Fruit fly (Drosophila melanogaster): ENCODE results near the gene CG11590.
A peak's percentile ranks its signal among the peaks of the same experiment; 100 is the strongest.

Gene CG11590

dm6 chrX:14208426-14209208, 8.6 kb downstream of the CG11590 start (continued):
- no peak for TF ChIP-seq CG10321 (GFP tag; IDR thresholded peaks at IDR 0.05)
- TF ChIP-seq Hr78 (GFP tag; optimal IDR thresholded peaks at IDR 0.05) = peak in 1 of 2 experiments; percentile 0
- TF ChIP-seq CG6654 (GFP tag; optimal IDR thresholded peaks at IDR 0.05) = no peak
- no peak for TF ChIP-seq Sin3A (optimal IDR thresholded peaks at IDR 0.05)
- no peak for TF ChIP-seq Dfd (GFP tag; optimal IDR thresholded peaks at IDR 0.05)
- TF ChIP-seq CG1233 (GFP tag; optimal IDR thresholded peaks at IDR 0.05) = peak; percentile 63
- TF ChIP-seq GATAe (GFP tag; conservative IDR thresholded peaks at IDR 0.05) = peak; percentile 88
- TF ChIP-seq B-H2 (GFP tag; optimal IDR thresholded peaks at IDR 0.05) = no peak
- peak; percentile 17 for TF ChIP-seq CG18764 (GFP tag; optimal IDR thresholded peaks at IDR 0.05)
- TF ChIP-seq lmd (GFP tag; IDR thresholded peaks at IDR 0.05) = peak; percentile 24
- no peak for TF ChIP-seq CG13123 (GFP tag; optimal IDR thresholded peaks at IDR 0.05)
- TF ChIP-seq CG6765 (GFP tag; optimal IDR thresholded peaks at IDR 0.05) = peak; percentile 49
- TF ChIP-seq zfh1 (GFP tag; IDR thresholded peaks at IDR 0.05) = peak; percentile 60; the same call in 2 of the 3 replicates
- TF ChIP-seq Sox100B (GFP tag; optimal IDR thresholded peaks at IDR 0.05) = peak; percentile 78
- peak; percentile 27 for TF ChIP-seq CG15514 (GFP tag; optimal IDR thresholded peaks at IDR 0.05)
- no peak for TF ChIP-seq tx (GFP tag; optimal IDR thresholded peaks at IDR 0.05)
- TF ChIP-seq cg (GFP tag; optimal IDR thresholded peaks at IDR 0.05) = peak; percentile 63
- TF ChIP-seq gsb-n (tag; optimal IDR thresholded peaks at IDR 0.05) = peak; percentile 47
- no peak for TF ChIP-seq pfk (GFP tag; optimal IDR thresholded peaks at IDR 0.05)
- TF ChIP-seq Sry-δ (GFP tag; optimal IDR thresholded peaks at IDR 0.05) = peak; percentile 2
- TF ChIP-seq PHDP (tag; optimal IDR thresholded peaks at IDR 0.05) = peak; percentile 63
- peak; percentile 41; the same call in 1 of the 3 replicates for TF ChIP-seq CG34224 (GFP tag; IDR thresholded peaks at IDR 0.05; ENCODE audit: partially characterized antibody)
- TF ChIP-seq CG32772 (GFP tag; IDR thresholded peaks at IDR 0.05) = peak; percentile 53
- peak; percentile 50 for TF ChIP-seq NfI (GFP tag; optimal IDR thresholded peaks at IDR 0.05)
- TF ChIP-seq kah (GFP tag; optimal IDR thresholded peaks at IDR 0.05) = peak; percentile 49
- TF ChIP-seq CG17612 (GFP tag; IDR thresholded peaks at IDR 0.05) = no peak
- TF ChIP-seq Camta (GFP tag; optimal IDR thresholded peaks at IDR 0.05) = peak; percentile 5
- peak; percentile 17; the same call in 1 of the 3 replicates for TF ChIP-seq row (GFP tag; IDR thresholded peaks at IDR 0.05)
- TF ChIP-seq zen (tag; optimal IDR thresholded peaks at IDR 0.05) = peak; percentile 19
- no peak for TF ChIP-seq Usf (GFP tag; optimal IDR thresholded peaks at IDR 0.05)
- peak; percentile 43 for TF ChIP-seq nau (GFP tag; optimal IDR thresholded peaks at IDR 0.05)
- peak; percentile 42; the same call in 1 of the 2 replicates for TF ChIP-seq CG10366 (GFP tag; IDR thresholded peaks at IDR 0.05)
- TF ChIP-seq sens-2 (GFP tag; IDR thresholded peaks at IDR 0.05) = peak; percentile 51; the same call in 1 of the 2 replicates
- TF ChIP-seq pum (GFP tag; optimal IDR thresholded peaks at IDR 0.05) = peak; percentile 46
- TF ChIP-seq CG2129 (GFP tag; IDR thresholded peaks at IDR 0.05; ENCODE audit: partially characterized antibody) = no peak
- peak; percentile 90 for TF ChIP-seq ci (GFP tag; IDR thresholded peaks at IDR 0.05)
- TF ChIP-seq ind (GFP tag; optimal IDR thresholded peaks at IDR 0.05) = peak; percentile 46
- TF ChIP-seq Opbp (GFP tag; IDR thresholded peaks at IDR 0.05; ENCODE audit: partially characterized antibody) = no peak
- peak; percentile 68 for TF ChIP-seq gcm (GFP tag; optimal IDR thresholded peaks at IDR 0.05)
- TF ChIP-seq Side (GFP tag; optimal IDR thresholded peaks at IDR 0.05) = peak; percentile 21
- TF ChIP-seq chn (GFP tag; optimal IDR thresholded peaks at IDR 0.05) = peak; percentile 30
- TF ChIP-seq MESR4 (GFP tag; optimal IDR thresholded peaks at IDR 0.05) = no peak
- no peak for TF ChIP-seq fd3F (GFP tag; optimal IDR thresholded peaks at IDR 0.05)
- no peak for TF ChIP-seq Poxn (GFP tag; IDR thresholded peaks at IDR 0.05)
- TF ChIP-seq CG17385 (GFP tag; optimal IDR thresholded peaks at IDR 0.05) = peak; percentile 59
- peak; percentile 41; the same call in 1 of the 3 replicates for TF ChIP-seq H15 (GFP tag; IDR thresholded peaks at IDR 0.05)
- peak; percentile 64; the same call in 1 of the 3 replicates for TF ChIP-seq Mrtf (GFP tag; IDR thresholded peaks at IDR 0.05)
- TF ChIP-seq CoRest (tag; optimal IDR thresholded peaks at IDR 0.05) = peak; percentile 61
- peak; percentile 39 for TF ChIP-seq CG8089 (GFP tag; optimal IDR thresholded peaks at IDR 0.05)

Data from whole organism, embryonic.